Worm (Caenorhabditis elegans) whole organism, L4 larva: ENCODE measurements around the gene F54F2.7.

Experiments used
- F26F4.8 ChIP-seq: fragments of 200-800 bp; sonication (Bioruptor generic); conservative IDR thresholded peaks from 2 replicates; pipeline ENCODE4 v1.3.6; 2022; ENCODE audit warnings: missing genetic modification characterization, missing compliant biosample characterization
- F37D6.2 ChIP-seq: sonication (generic microtip); optimal IDR thresholded peaks from 2 replicates; lab custom pipeline; 2016; ENCODE audit warnings: mild to moderate bottlenecking, missing genetic modification characterization, missing compliant biosample characterization
- F44E2.7 ChIP-seq: fragments of 200-800 bp; sonication (Bioruptor generic); IDR thresholded peaks from 2 replicates; pipeline ENCODE4 v2.1.2; 2022; ENCODE audit warnings: missing genetic modification characterization, missing compliant biosample characterization
- F49E8.2 ChIP-seq: sonication (generic microtip); optimal IDR thresholded peaks from 2 replicates; lab custom pipeline; 2016; ENCODE audit warnings: missing compliant biosample characterization, mild to moderate bottlenecking, missing genetic modification characterization, borderline replicate concordance
- T20F7.1 ChIP-seq: fragments of 200-800 bp; sonication (Bioruptor generic); optimal IDR thresholded peaks from 2 replicates; lab custom pipeline; 2018; ENCODE audit warnings: mild to moderate bottlenecking, missing genetic modification characterization, missing compliant biosample characterization
- T26A8.4 ChIP-seq: fragments of 200-800 bp; sonication (Bioruptor generic); IDR thresholded peaks from 2 replicates; pipeline ENCODE4 v1.3.6; 2022; ENCODE audit warnings: missing genetic modification characterization, missing compliant biosample characterization
- Y105C5A.15 ChIP-seq: fragments of 200-800 bp; sonication (Bioruptor generic); IDR thresholded peaks from 2 replicates; pipeline ENCODE4 v1.3.6; 2022; ENCODE audit warnings: missing genetic modification characterization, missing compliant biosample characterization
- Y5F2A.4 ChIP-seq: fragments of 200-800 bp; sonication (Bioruptor generic); optimal IDR thresholded peaks from 2 replicates; lab custom pipeline; 2018; ENCODE audit warnings: mild to moderate bottlenecking, missing genetic modification characterization, missing compliant biosample characterization
- ZK337.2 ChIP-seq: fragments of 200-800 bp; sonication (Bioruptor generic); IDR thresholded peaks from 2 replicates; pipeline ENCODE4 v1.3.6; 2022; ENCODE audit warnings: missing genetic modification reagents, missing genetic modification characterization, missing compliant biosample characterization
- ZK546.5 ChIP-seq, 2 experiments: sonication (generic microtip); optimal IDR thresholded peaks; 2 replicates each; lab custom pipeline; 2017; ENCODE audit warnings: missing biosample characterization in 2 of 2, missing genetic modification characterization in 2 of 2
- aly-2 ChIP-seq: sonication (generic microtip); optimal IDR thresholded peaks from 2 replicates; lab custom pipeline; 2018; ENCODE audit warnings: missing biosample characterization, missing genetic modification characterization
- ama-1 ChIP-seq: fragments of 150-350 bp; optimal IDR thresholded peaks from 2 replicates; lab custom pipeline; 2014; ENCODE audit warnings: inconsistent platforms, mixed read lengths
- arid-1 ChIP-seq: fragments of 200-800 bp; sonication (Bioruptor generic); conservative IDR thresholded peaks from 2 replicates; pipeline ENCODE4 v1.3.6; 2022; ENCODE audit warnings: missing genetic modification reagents, missing genetic modification characterization, missing compliant biosample characterization
- attf-4 ChIP-seq: sonication (generic microtip); optimal IDR thresholded peaks from 3 replicates; lab custom pipeline; 2017; ENCODE audit warnings: missing biosample characterization, missing genetic modification characterization
- ceh-82 ChIP-seq: sonication (generic microtip); optimal IDR thresholded peaks from 2 replicates; lab custom pipeline; 2017; ENCODE audit warnings: missing biosample characterization, missing genetic modification characterization
- cey-2 ChIP-seq: sonication (generic microtip); optimal IDR thresholded peaks from 3 replicates; lab custom pipeline; 2017; ENCODE audit warnings: missing genetic modification characterization, mild to moderate bottlenecking, missing compliant biosample characterization, antibody characterized with exemption, borderline replicate concordance; ENCODE audit not compliant: insufficient read depth
- daf-12 ChIP-seq: fragments of 150-350 bp; optimal IDR thresholded peaks from 2 replicates; lab custom pipeline; 2014; ENCODE audit warnings: missing biosample characterization, missing genetic modification reagents, missing genetic modification characterization
- daf-19 ChIP-seq: fragments of 200-800 bp; sonication (Bioruptor generic); conservative IDR thresholded peaks from 2 replicates; pipeline ENCODE4 v1.3.6; 2022; ENCODE audit warnings: missing genetic modification characterization, missing compliant biosample characterization
- duxl-1 ChIP-seq: sonication (generic microtip); optimal IDR thresholded peaks from 2 replicates; lab custom pipeline; 2016; ENCODE audit warnings: mild to moderate bottlenecking, missing genetic modification characterization, moderate library complexity, missing compliant biosample characterization; ENCODE audit not compliant: poor library complexity
- fkh-10 ChIP-seq: fragments of 150-350 bp; optimal IDR thresholded peaks from 2 replicates; lab custom pipeline; 2014; ENCODE audit warnings: missing biosample characterization, missing genetic modification reagents, missing genetic modification characterization
- fos-1 ChIP-seq: fragments of 150-350 bp; optimal IDR thresholded peaks from 2 replicates; lab custom pipeline; 2014; ENCODE audit warnings: missing biosample characterization, missing genetic modification characterization
- gei-8 ChIP-seq: fragments of 200-800 bp; sonication (Bioruptor generic); optimal IDR thresholded peaks from 2 replicates; lab custom pipeline; 2018; ENCODE audit warnings: mild to moderate bottlenecking, missing genetic modification characterization, missing compliant biosample characterization
- hif-1 ChIP-seq, 2 experiments: sonication (generic microtip); optimal IDR thresholded peaks; 2 replicates each; lab custom pipeline; 2016 to 2017; ENCODE audit warnings: missing compliant biosample characterization in 2 of 2, missing genetic modification characterization in 2 of 2, missing genetic modification reagents in 2 of 2, missing genotype in 2 of 2, mild to moderate bottlenecking in 1 of 2
- hlh-11 ChIP-seq: fragments of 200-800 bp; sonication (Bioruptor generic); optimal IDR thresholded peaks from 2 replicates; lab custom pipeline; 2018; ENCODE audit warnings: mild to moderate bottlenecking, missing genetic modification characterization, missing compliant biosample characterization
- hlh-30 ChIP-seq: sonication (generic microtip); optimal IDR thresholded peaks from 2 replicates; lab custom pipeline; 2017; ENCODE audit warnings: antibody characterized with exemption, mild to moderate bottlenecking, missing genetic modification characterization, missing compliant biosample characterization; ENCODE audit not compliant: insufficient read depth
- hmg-1.1 ChIP-seq: fragments of 200-800 bp; sonication (Bioruptor generic); IDR thresholded peaks from 2 replicates; pipeline ENCODE4 v1.3.6; 2022; ENCODE audit warnings: missing genetic modification reagents, missing genetic modification characterization, missing compliant biosample characterization
- jun-1 ChIP-seq: fragments of 150-350 bp; optimal IDR thresholded peaks from 2 replicates; lab custom pipeline; 2014; ENCODE audit warnings: missing biosample characterization, missing genetic modification reagents, missing genetic modification characterization
- lim-7 ChIP-seq: fragments of 200-800 bp; sonication (Bioruptor generic); IDR thresholded peaks from 2 replicates; pipeline ENCODE4 v1.3.6; 2022; ENCODE audit warnings: missing genetic modification characterization, missing compliant biosample characterization
- lin-1 ChIP-seq: fragments of 200-800 bp; sonication (Bioruptor generic); IDR thresholded peaks from 2 replicates; pipeline ENCODE4 v1.3.6; 2022; ENCODE audit warnings: missing genetic modification reagents, missing genetic modification characterization, missing compliant biosample characterization
- lin-39 ChIP-seq: fragments of 150-350 bp; optimal IDR thresholded peaks from 2 replicates; lab custom pipeline; 2014; ENCODE audit warnings: missing biosample characterization, missing genetic modification reagents, missing genetic modification characterization
- lir-3 ChIP-seq: sonication (generic microtip); optimal IDR thresholded peaks from 2 replicates; lab custom pipeline; 2016; ENCODE audit warnings: mild to moderate bottlenecking, missing genetic modification characterization, missing compliant biosample characterization
- lsy-2 ChIP-seq, 2 experiments: fragments of 150-350 bp in 1 of 2; sonication (generic microtip) in 1 of 2; optimal IDR thresholded peaks; 2 replicates each; lab custom pipeline; 2014 to 2017; ENCODE audit warnings: missing biosample characterization in 2 of 2, missing genetic modification characterization in 2 of 2
- madf-5 ChIP-seq, 2 experiments: fragments of 200-800 bp; sonication (Bioruptor generic); IDR thresholded peaks; 2 replicates each; pipeline ENCODE4 v1.3.6; 2022; ENCODE audit warnings: missing compliant biosample characterization in 2 of 2, missing genetic modification characterization in 2 of 2
- mep-1 ChIP-seq: fragments of 150-350 bp; sonication (generic microtip); optimal IDR thresholded peaks from 3 replicates; lab custom pipeline; 2014; ENCODE audit warnings: missing biosample characterization, missing genetic modification characterization
- mxl-2 ChIP-seq: fragments of 200-800 bp; sonication (Bioruptor generic); conservative IDR thresholded peaks from 2 replicates; pipeline ENCODE4 v1.3.6; 2022; ENCODE audit warnings: missing genetic modification reagents, missing genetic modification characterization, missing compliant biosample characterization
- nhr-10 ChIP-seq: fragments of 150-350 bp; optimal IDR thresholded peaks from 2 replicates; lab custom pipeline; 2014; ENCODE audit warnings: missing biosample characterization, missing genetic modification characterization
- nhr-102 ChIP-seq: sonication (generic microtip); optimal IDR thresholded peaks from 2 replicates; lab custom pipeline; 2016; ENCODE audit warnings: mild to moderate bottlenecking, missing genetic modification characterization, moderate library complexity, missing compliant biosample characterization
- nhr-237 ChIP-seq: sonication (generic microtip); optimal IDR thresholded peaks from 2 replicates; lab custom pipeline; 2017; ENCODE audit warnings: missing biosample characterization, missing genetic modification characterization
- nhr-6 ChIP-seq: fragments of 150-350 bp; optimal IDR thresholded peaks from 2 replicates; lab custom pipeline; 2014; ENCODE audit warnings: missing biosample characterization, missing genetic modification characterization
- nhr-77 ChIP-seq: fragments of 150-350 bp; optimal IDR thresholded peaks from 2 replicates; lab custom pipeline; 2014; ENCODE audit warnings: missing biosample characterization, missing genetic modification characterization
- pqm-1 ChIP-seq: sonication (generic microtip); optimal IDR thresholded peaks from 2 replicates; lab custom pipeline; 2017; ENCODE audit warnings: missing biosample characterization, missing genetic modification characterization
- rbr-2 ChIP-seq: sonication (generic microtip); optimal IDR thresholded peaks from 2 replicates; lab custom pipeline; 2016; ENCODE audit warnings: missing genotype, missing genetic modification characterization, missing compliant biosample characterization
- sdz-12 ChIP-seq: fragments of 200-800 bp; sonication (Bioruptor generic); optimal IDR thresholded peaks from 2 replicates; lab custom pipeline; 2018; ENCODE audit warnings: mild to moderate bottlenecking, missing genetic modification characterization, missing compliant biosample characterization
- skn-1 ChIP-seq: fragments of 150-350 bp; optimal IDR thresholded peaks from 2 replicates; lab custom pipeline; 2014; ENCODE audit warnings: missing biosample characterization, missing genetic modification characterization
- snpc-1.2 ChIP-seq: fragments of 200-800 bp; sonication (Bioruptor generic); IDR thresholded peaks from 2 replicates; pipeline ENCODE4 v1.3.6; 2022; ENCODE audit warnings: missing genetic modification reagents, missing genetic modification characterization, missing compliant biosample characterization
- spr-1 ChIP-seq: sonication (generic microtip); optimal IDR thresholded peaks from 2 replicates; lab custom pipeline; 2016; ENCODE audit warnings: mild to moderate bottlenecking, missing genetic modification characterization, missing compliant biosample characterization
- tra-1 ChIP-seq: fragments of 200-800 bp; sonication (Bioruptor generic); IDR thresholded peaks from 2 replicates; pipeline ENCODE4 v1.3.6; 2022; ENCODE audit warnings: missing genetic modification reagents, missing genetic modification characterization, missing compliant biosample characterization
- unc-39 ChIP-seq: sonication (generic microtip); optimal IDR thresholded peaks from 2 replicates; lab custom pipeline; 2017; ENCODE audit warnings: missing biosample characterization, missing genetic modification characterization
- zfp-3 ChIP-seq: fragments of 200-800 bp; sonication (Bioruptor generic); conservative IDR thresholded peaks from 2 replicates; pipeline ENCODE4 v1.3.6; 2022; ENCODE audit warnings: missing genetic modification reagents, missing genetic modification characterization, missing compliant biosample characterization
- zip-11 ChIP-seq: fragments of 200-800 bp; sonication (Bioruptor generic); IDR thresholded peaks from 2 replicates; pipeline ENCODE4 v1.3.6; 2022; ENCODE audit warnings: missing genetic modification characterization, missing compliant biosample characterization
- ztf-7 ChIP-seq: fragments of 150-350 bp; optimal IDR thresholded peaks from 2 replicates; lab custom pipeline; 2014; ENCODE audit warnings: missing biosample characterization, missing genetic modification characterization

F54F2.7 gene

ce11 chrIII:8797211-8797733 is 9.9 kb downstream of the F54F2.7 start (continued):
- TF ChIP-seq hmg-1.1 (GFP tag; lab: Robert Waterston, UW) (peak; percentile 80), nhr-6 (tag; lab: Kevin White, UChicago) (peak; percentile 40), ZK546.5 (tag; optimal IDR thresholded peaks at IDR 0.05; lab: Kevin White, UChicago) (peak in 1 of 2 experiments; percentile 21), jun-1 (peak; percentile 82), spr-1 (tag; lab: Kevin White, UChicago) (peak; percentile 64), sdz-12 (no peak), mxl-2 (GFP tag; lab: Robert Waterston, UW) (no peak), cey-2 (tag; lab: Kevin White, UChicago) (peak; percentile 53), ama-1 (lab: Kevin White, UChicago) (peak; percentile 37), ZK337.2 (0 out of 2 replicates have a peak, but pooled peaks have one; percentile 41), pqm-1 (tag; lab: Kevin White, UChicago) (peak; percentile 94), lir-3 (tag; lab: Kevin White, UChicago) (no peak), snpc-1.2 (no peak), arid-1 (GFP tag; lab: Robert Waterston, UW) (0 out of 2 replicates have a peak, but pooled peaks have one; percentile 24), Y5F2A.4 (no peak), ztf-7 (tag; lab: Kevin White, UChicago) (peak; percentile 35), daf-19 (GFP tag; lab: Robert Waterston, UW) (peak; percentile 62; the same call in 1 of the 2 replicates), fkh-10 (GFP tag; lab: Kevin White, UChicago) (peak; percentile 86), T20F7.1 (GFP tag; lab: Kevin White, UChicago) (peak; percentile 72), mep-1 (tag; lab: Kevin White, UChicago) (peak; percentile 92), lin-1 (peak; percentile 70), unc-39 (tag; lab: Kevin White, UChicago) (no peak), lsy-2 (tag; optimal IDR thresholded peaks at IDR 0.05; lab: Kevin White, UChicago) (peak; percentile 90 to 94), lin-39 (tag; lab: Kevin White, UChicago) (no peak), nhr-237 (tag; lab: Kevin White, UChicago) (no peak), nhr-10 (peak; percentile 81), T26A8.4 (GFP tag; lab: Robert Waterston, UW) (peak; percentile 73), tra-1 (GFP tag; lab: Robert Waterston, UW) (peak; percentile 68), gei-8 (peak; percentile 72), fos-1 (tag; lab: Kevin White, UChicago) (no peak), skn-1 (no peak), zip-11 (GFP tag; lab: Robert Waterston, UW) (no peak), attf-4 (tag; lab: Kevin White, UChicago) (peak; percentile 19), F44E2.7 (GFP tag; lab: Robert Waterston, UW) (no peak), madf-5 (GFP tag; IDR thresholded peaks at IDR 0.05; lab: Robert Waterston, UW) (0 out of 4 replicates have a peak, but pooled peaks have one; percentile 50), aly-2 (tag; lab: Kevin White, UChicago) (no peak), nhr-102 (tag; lab: Kevin White, UChicago) (peak; percentile 78), ceh-82 (no peak), hlh-11 (tag; lab: Kevin White, UChicago) (peak; percentile 99), rbr-2 (tag; lab: Kevin White, UChicago) (peak; percentile 92), F49E8.2 (no peak), duxl-1 (tag; lab: Kevin White, UChicago) (no peak), F26F4.8 (GFP tag; lab: Robert Waterston, UW) (no peak), lim-7 (GFP tag; lab: Robert Waterston, UW) (0 out of 2 replicates have a peak, but pooled peaks have one; percentile 43), hif-1 (tag; optimal IDR thresholded peaks at IDR 0.05; lab: Kevin White, UChicago) (peak; percentile 46 to 80), daf-12 (no peak), Y105C5A.15 (GFP tag; lab: Robert Waterston, UW) (no peak), hlh-30 (tag; lab: Kevin White, UChicago) (peak; percentile 96), nhr-77 (peak; percentile 93), F37D6.2 (peak; percentile 80), zfp-3 (GFP tag; lab: Robert Waterston, UW) (0 out of 2 replicates have a peak, but pooled peaks have one; percentile 21)
